In genomic region chr3L:15587445-15588381, dm6 we compare ENCODE assay signal across 1 fruit fly cellular context.
TF ChIP-seq lines count a peak whose summit lies in the region.

TSS of gene CG7656 (minus strand) at chr3L:15588175.

TF ChIP-seq in whole organism, embryonic, 481 proteins besides CTCF, POLR2A, EP300 and RAD21 (continued from another document and continues in another):
- TF ChIP-seq CG12071 (GFP tag; optimal IDR thresholded peaks at IDR 0.05; lab: Kevin White, UChicago) (peak; percentile 36), CG17359 (tag; optimal IDR thresholded peaks at IDR 0.05; lab: Kevin White, UChicago) (peak; percentile 39), Atf3 (GFP tag; optimal IDR thresholded peaks at IDR 0.05; lab: Kevin White, UChicago) (peak; percentile 70), Optix (GFP tag; IDR thresholded peaks at IDR 0.05; lab: Robert Waterston, UW) (peak; percentile 48; the same call in 2 of the 3 replicates), CG8944 (GFP tag; optimal IDR thresholded peaks at IDR 0.05; lab: Kevin White, UChicago) (peak; percentile 79), Neu2 (GFP tag; optimal IDR thresholded peaks at IDR 0.05; lab: Kevin White, UChicago; ENCODE audit: borderline replicate concordance) (no peak), CG8359 (GFP tag; optimal IDR thresholded peaks at IDR 0.05; lab: Kevin White, UChicago; ENCODE audit: borderline replicate concordance) (no peak), Jarid2 (GFP tag; optimal IDR thresholded peaks at IDR 0.05; lab: Kevin White, UChicago) (no peak), CG17568 (GFP tag; optimal IDR thresholded peaks at IDR 0.05; lab: Kevin White, UChicago) (no peak), MESR4 (GFP tag; optimal IDR thresholded peaks at IDR 0.05; lab: Kevin White, UChicago) (peak; percentile 89), tgo (GFP tag; IDR thresholded peaks at IDR 0.05; lab: Robert Waterston, UW) (no peak), GATAe (GFP tag; conservative IDR thresholded peaks at IDR 0.05; lab: Robert Waterston, UW) (no peak), sd (tag; optimal IDR thresholded peaks at IDR 0.05; lab: Kevin White, UChicago) (peak; percentile 99), dpn (GFP tag; optimal IDR thresholded peaks at IDR 0.05; lab: Kevin White, UChicago) (peak; percentile 68 to 78), Poxn (GFP tag; IDR thresholded peaks at IDR 0.05; lab: Robert Waterston, UW) (no peak), CG9727 (GFP tag; optimal IDR thresholded peaks at IDR 0.05; lab: Kevin White, UChicago) (peak; percentile 47), CG18619 (GFP tag; optimal IDR thresholded peaks at IDR 0.05; lab: Kevin White, UChicago) (no peak), Abd-B (GFP tag; optimal IDR thresholded peaks at IDR 0.05; lab: Kevin White, UChicago) (peak; percentile 7), CG11504 (tag; optimal IDR thresholded peaks at IDR 0.05; lab: Kevin White, UChicago) (peak; percentile 41), ro (GFP tag; IDR thresholded peaks at IDR 0.05; lab: Robert Waterston, UW) (no peak), zen (tag; optimal IDR thresholded peaks at IDR 0.05; lab: Kevin White, UChicago) (peak; percentile 37), NC2α (GFP tag; optimal IDR thresholded peaks at IDR 0.05; lab: Kevin White, UChicago) (peak; percentile 46), Fer3 (tag; optimal IDR thresholded peaks at IDR 0.05; lab: Kevin White, UChicago) (peak; percentile 37), CG9797 (GFP tag; optimal IDR thresholded peaks at IDR 0.05; lab: Kevin White, UChicago) (no peak), Stat92E (GFP tag; optimal IDR thresholded peaks at IDR 0.05; lab: Kevin White, UChicago) (no peak), CG33213 (GFP tag; optimal IDR thresholded peaks at IDR 0.05; lab: Kevin White, UChicago) (peak; percentile 71), CG32532 (GFP tag; IDR thresholded peaks at IDR 0.05; lab: Robert Waterston, UW) (peak; percentile 75), Lim3 (GFP tag; IDR thresholded peaks at IDR 0.05; lab: Robert Waterston, UW) (no peak), exex (tag; optimal IDR thresholded peaks at IDR 0.05; lab: Kevin White, UChicago) (no peak), Sry-β (GFP tag; optimal IDR thresholded peaks at IDR 0.05; lab: Kevin White, UChicago) (peak; percentile 11), Dp (GFP tag; optimal IDR thresholded peaks at IDR 0.05; lab: Kevin White, UChicago) (peak; percentile 39), Spps (tag; optimal IDR thresholded peaks at IDR 0.05; lab: Kevin White, UChicago) (no peak), Hr78 (GFP tag; optimal IDR thresholded peaks at IDR 0.05; lab: Kevin White, UChicago) (peak in 1 of 2 experiments; percentile 30), lbe (GFP tag; optimal IDR thresholded peaks at IDR 0.05; lab: Kevin White, UChicago) (peak; percentile 54), CG3065 (GFP tag; optimal IDR thresholded peaks at IDR 0.05; lab: Kevin White, UChicago) (no peak), CG6175 (GFP tag; IDR thresholded peaks at IDR 0.05; lab: Robert Waterston, UW) (peak; percentile 78; the same call in 2 of the 3 replicates), CG7786 (GFP tag; optimal IDR thresholded peaks at IDR 0.05; lab: Kevin White, UChicago) (peak; percentile 75), Nf-YC (tag; optimal IDR thresholded peaks at IDR 0.05; lab: Kevin White, UChicago) (no peak), Dad (GFP tag; optimal IDR thresholded peaks at IDR 0.05; lab: Kevin White, UChicago) (peak; percentile 68), lov (optimal IDR thresholded peaks at IDR 0.05; lab: Kevin White, UChicago) (no peak), lov (GFP tag; IDR thresholded peaks at IDR 0.05; lab: Robert Waterston, UW) (0 out of 3 replicates have a peak, but pooled peaks have one; percentile 41), cwo (GFP tag; optimal IDR thresholded peaks at IDR 0.05; lab: Kevin White, UChicago) (no peak), sob (GFP tag; IDR thresholded peaks at IDR 0.05; lab: Robert Waterston, UW) (peak; percentile 75), Taf1 (GFP tag; IDR thresholded peaks at IDR 0.05; lab: Robert Waterston, UW) (0 out of 2 replicates have a peak, but pooled peaks have one; percentile 10), CG9609 (GFP tag; optimal IDR thresholded peaks at IDR 0.05; lab: Kevin White, UChicago) (peak; percentile 71), CG13123 (GFP tag; optimal IDR thresholded peaks at IDR 0.05; lab: Kevin White, UChicago) (peak; percentile 20), HLHmδ (GFP tag; optimal IDR thresholded peaks at IDR 0.05; lab: Kevin White, UChicago) (peak; percentile 40), pb (GFP tag; optimal IDR thresholded peaks at IDR 0.05; lab: Kevin White, UChicago) (peak; percentile 56), zfh1 (GFP tag; IDR thresholded peaks at IDR 0.05; lab: Robert Waterston, UW) (peak; percentile 83), sug (tag; optimal IDR thresholded peaks at IDR 0.05; lab: Kevin White, UChicago) (no peak), Dip3 (GFP tag; optimal IDR thresholded peaks at IDR 0.05; lab: Kevin White, UChicago) (peak; percentile 59), so (GFP tag; IDR thresholded peaks at IDR 0.05; lab: Robert Waterston, UW) (peak; percentile 27; the same call in 1 of the 3 replicates), H2.0 (GFP tag; IDR thresholded peaks at IDR 0.05; lab: Robert Waterston, UW) (peak; percentile 61), abd-A (tag; optimal IDR thresholded peaks at IDR 0.05; lab: Kevin White, UChicago) (no peak), CG11696 (GFP tag; IDR thresholded peaks at IDR 0.05; lab: Robert Waterston, UW) (peak; percentile 94), CG1603 (tag; optimal IDR thresholded peaks at IDR 0.05; lab: Kevin White, UChicago) (peak; percentile 79), Max (GFP tag; optimal IDR thresholded peaks at IDR 0.05; lab: Kevin White, UChicago) (peak; percentile 43), ewg (GFP tag; optimal IDR thresholded peaks at IDR 0.05; lab: Kevin White, UChicago) (peak; percentile 95), otp (GFP tag; IDR thresholded peaks at IDR 0.05; lab: Robert Waterston, UW) (peak; percentile 78), tll (GFP tag; optimal IDR thresholded peaks at IDR 0.05; lab: Kevin White, UChicago) (peak in 1 of 2 experiments; percentile 36), wek (GFP tag; optimal IDR thresholded peaks at IDR 0.05; lab: Kevin White, UChicago) (peak; percentile 17), Side (GFP tag; optimal IDR thresholded peaks at IDR 0.05; lab: Kevin White, UChicago) (peak; percentile 64), Ptx1 (GFP tag; IDR thresholded peaks at IDR 0.05; lab: Robert Waterston, UW) (peak; percentile 60; the same call in 1 of the 2 replicates), trem (tag; optimal IDR thresholded peaks at IDR 0.05; lab: Kevin White, UChicago) (no peak), zf30C (GFP tag; optimal IDR thresholded peaks at IDR 0.05; lab: Kevin White, UChicago) (peak; percentile 18), insv (GFP tag; optimal IDR thresholded peaks at IDR 0.05; lab: Kevin White, UChicago) (no peak), CG10147 (GFP tag; optimal IDR thresholded peaks at IDR 0.05; lab: Kevin White, UChicago) (peak; percentile 28), cg (GFP tag; optimal IDR thresholded peaks at IDR 0.05; lab: Kevin White, UChicago) (no peak), CG32772 (GFP tag; IDR thresholded peaks at IDR 0.05; lab: Robert Waterston, UW) (peak; percentile 52), dmrt11E (tag; optimal IDR thresholded peaks at IDR 0.05; lab: Kevin White, UChicago) (no peak), Sox102F (GFP tag; optimal IDR thresholded peaks at IDR 0.05; lab: Kevin White, UChicago) (peak; percentile 19), CG18262 (tag; optimal IDR thresholded peaks at IDR 0.05; lab: Kevin White, UChicago) (no peak), CHES-1-like (GFP tag; optimal IDR thresholded peaks at IDR 0.05; lab: Kevin White, UChicago) (peak; percentile 89), fd64A (GFP tag; optimal IDR thresholded peaks at IDR 0.05; lab: Kevin White, UChicago) (no peak), CG6683 (GFP tag; optimal IDR thresholded peaks at IDR 0.05; lab: Kevin White, UChicago) (no peak), pzg (GFP tag; optimal IDR thresholded peaks at IDR 0.05; lab: Kevin White, UChicago) (peak; percentile 79), slp2 (GFP tag; optimal IDR thresholded peaks at IDR 0.05; lab: Kevin White, UChicago) (peak; percentile 46), tap (tag; optimal IDR thresholded peaks at IDR 0.05; lab: Kevin White, UChicago) (no peak), CG15601 (tag; optimal IDR thresholded peaks at IDR 0.05; lab: Kevin White, UChicago) (no peak), CG4854 (GFP tag; optimal IDR thresholded peaks at IDR 0.05; lab: Kevin White, UChicago) (no peak), CG7839 (tag; optimal IDR thresholded peaks at IDR 0.05; lab: Kevin White, UChicago) (no peak), Hr51 (GFP tag; optimal IDR thresholded peaks at IDR 0.05; lab: Kevin White, UChicago) (peak; percentile 4 to 82), croc (GFP tag; conservative IDR thresholded peaks at IDR 0.05; lab: Robert Waterston, UW) (no peak; the same call in 2 of the 3 replicates), Ssrp (tag; optimal IDR thresholded peaks at IDR 0.05; lab: Kevin White, UChicago) (no peak), Atf6 (GFP tag; IDR thresholded peaks at IDR 0.05; lab: Robert Waterston, UW) (peak; percentile 37; the same call in 1 of the 2 replicates), Xrp1 (GFP tag; IDR thresholded peaks at IDR 0.05; lab: Robert Waterston, UW) (peak; percentile 61; the same call in 1 of the 2 replicates), Oli (tag; optimal IDR thresholded peaks at IDR 0.05; lab: Kevin White, UChicago) (peak; percentile 1), CG10543 (GFP tag; optimal IDR thresholded peaks at IDR 0.05; lab: Kevin White, UChicago) (no peak), CG5245 (GFP tag; optimal IDR thresholded peaks at IDR 0.05; lab: Kevin White, UChicago) (peak; percentile 52), Elba2 (GFP tag; optimal IDR thresholded peaks at IDR 0.05; lab: Kevin White, UChicago) (no peak), Dbx (GFP tag; IDR thresholded peaks at IDR 0.05; lab: Robert Waterston, UW) (peak; percentile 64; the same call in 2 of the 3 replicates), Dek (tag; optimal IDR thresholded peaks at IDR 0.05; lab: Kevin White, UChicago) (peak; percentile 66), CG4404 (GFP tag; IDR thresholded peaks at IDR 0.05; lab: Robert Waterston, UW) (peak; percentile 15; the same call in 1 of the 2 replicates), CrebB (tag; optimal IDR thresholded peaks at IDR 0.05; lab: Kevin White, UChicago) (peak; percentile 9), CkIIα-i1 (GFP tag; IDR thresholded peaks at IDR 0.05; lab: Robert Waterston, UW) (no peak), CG2116 (GFP tag; optimal IDR thresholded peaks at IDR 0.05; lab: Kevin White, UChicago) (peak; percentile 51), CG12744 (GFP tag; optimal IDR thresholded peaks at IDR 0.05; lab: Kevin White, UChicago) (peak; percentile 58), CG31388 (GFP tag; optimal IDR thresholded peaks at IDR 0.05; lab: Kevin White, UChicago) (no peak), corto (GFP tag; optimal IDR thresholded peaks at IDR 0.05; lab: Kevin White, UChicago) (no peak), CG11695 (GFP tag; IDR thresholded peaks at IDR 0.05; lab: Robert Waterston, UW) (peak; percentile 72; the same call in 2 of the 3 replicates), Antp (GFP tag; optimal IDR thresholded peaks at IDR 0.05; lab: Kevin White, UChicago) (peak; percentile 89), Chrac-16 (GFP tag; optimal IDR thresholded peaks at IDR 0.05; lab: Kevin White, UChicago) (peak; percentile 79), MTF-1 (GFP tag; optimal IDR thresholded peaks at IDR 0.05; lab: Kevin White, UChicago; ENCODE audit: borderline replicate concordance) (peak; percentile 37), stc (GFP tag; IDR thresholded peaks at IDR 0.05; lab: Robert Waterston, UW) (peak; percentile 45), CG8478 (optimal IDR thresholded peaks at IDR 0.05; lab: Kevin White, UChicago) (no peak), cato (GFP tag; optimal IDR thresholded peaks at IDR 0.05; lab: Kevin White, UChicago; ENCODE audit: borderline replicate concordance) (no peak), dm (GFP tag; optimal IDR thresholded peaks at IDR 0.05; lab: Kevin White, UChicago) (peak; percentile 78), scrt (GFP tag; optimal IDR thresholded peaks at IDR 0.05; lab: Kevin White, UChicago) (no peak), CG15514 (GFP tag; optimal IDR thresholded peaks at IDR 0.05; lab: Kevin White, UChicago) (peak; percentile 42), nmo (GFP tag; optimal IDR thresholded peaks at IDR 0.05; lab: Kevin White, UChicago) (peak; percentile 32), bowl (GFP tag; IDR thresholded peaks at IDR 0.05; lab: Robert Waterston, UW) (peak; percentile 39; the same call in 1 of the 2 replicates), CG31365 (tag; optimal IDR thresholded peaks at IDR 0.05; lab: Kevin White, UChicago) (no peak), CG7987 (GFP tag; optimal IDR thresholded peaks at IDR 0.05; lab: Kevin White, UChicago) (peak; percentile 50), lab (GFP tag; optimal IDR thresholded peaks at IDR 0.05; lab: Kevin White, UChicago) (peak; percentile 38), Sox100B (GFP tag; optimal IDR thresholded peaks at IDR 0.05; lab: Kevin White, UChicago) (no peak), hbn (GFP tag; IDR thresholded peaks at IDR 0.05; lab: Robert Waterston, UW; ENCODE audit: partially characterized antibody) (no peak), schlank (tag; optimal IDR thresholded peaks at IDR 0.05; lab: Kevin White, UChicago) (peak; percentile 47), CG17328 (GFP tag; IDR thresholded peaks at IDR 0.05; lab: Robert Waterston, UW) (peak; percentile 57), CG9437 (GFP tag; optimal IDR thresholded peaks at IDR 0.05; lab: Kevin White, UChicago) (peak; percentile 14), pita (GFP tag; optimal IDR thresholded peaks at IDR 0.05; lab: Kevin White, UChicago) (no peak), CG10321 (GFP tag; IDR thresholded peaks at IDR 0.05; lab: Robert Waterston, UW) (peak; percentile 45; the same call in 1 of the 2 replicates), dysf (GFP tag; IDR thresholded peaks at IDR 0.05; lab: Robert Waterston, UW) (peak; percentile 52; the same call in 2 of the 3 replicates), stwl (tag; optimal IDR thresholded peaks at IDR 0.05; lab: Kevin White, UChicago) (peak; percentile 59), Sry-δ (GFP tag; optimal IDR thresholded peaks at IDR 0.05; lab: Kevin White, UChicago) (peak; percentile 42), sna (GFP tag; IDR thresholded peaks at IDR 0.05; lab: Robert Waterston, UW; ENCODE audit: partially characterized antibody) (no peak), CG11093 (GFP tag; IDR thresholded peaks at IDR 0.05; lab: Robert Waterston, UW) (no peak), CG5180 (GFP tag; optimal IDR thresholded peaks at IDR 0.05; lab: Kevin White, UChicago) (peak; percentile 18), caup (GFP tag; optimal IDR thresholded peaks at IDR 0.05; lab: Kevin White, UChicago; ENCODE audit: severe bottlenecking) (peak; percentile 44), ranshi (GFP tag; IDR thresholded peaks at IDR 0.05; lab: Robert Waterston, UW) (peak; percentile 61), CG1647 (GFP tag; optimal IDR thresholded peaks at IDR 0.05; lab: Kevin White, UChicago) (peak; percentile 80), luna (GFP tag; optimal IDR thresholded peaks at IDR 0.05; lab: Kevin White, UChicago) (peak; percentile 63)
